Fruit fly (Drosophila melanogaster) whole organism, adult: ENCODE data around the gene CG31937.

ENCODE experiments used
- CG14711 ChIP-seq: fragments of 200-800 bp; sonication (Bioruptor generic); optimal IDR thresholded peaks from 2 replicates; lab custom pipeline; 2018; ENCODE audit warnings: missing biosample characterization, mild to moderate bottlenecking, missing genetic modification characterization, moderate library complexity
- CG7101 ChIP-seq: fragments of 200-800 bp; sonication (Bioruptor generic); optimal IDR thresholded peaks from 2 replicates; lab custom pipeline; 2018; ENCODE audit warnings: missing biosample characterization, mild to moderate bottlenecking, missing genetic modification characterization, moderate library complexity
- Mnt ChIP-seq: fragments of 200-800 bp; sonication (Bioruptor generic); optimal IDR thresholded peaks from 2 replicates; lab custom pipeline; 2016; ENCODE audit warnings: missing biosample characterization, mild to moderate bottlenecking, missing genetic modification characterization
- bab1 ChIP-seq: fragments of 200-800 bp; sonication (Bioruptor generic); optimal IDR thresholded peaks from 3 replicates; lab custom pipeline; 2019; ENCODE audit warnings: missing biosample characterization, mild to moderate bottlenecking, missing genetic modification characterization, moderate library complexity
- ovo ChIP-seq: fragments of 200-800 bp; sonication (Bioruptor generic); optimal IDR thresholded peaks from 2 replicates; lab custom pipeline; 2016; ENCODE audit warnings: missing biosample characterization, missing genetic modification characterization
- pad ChIP-seq: fragments of 200-800 bp; sonication (Bioruptor generic); optimal IDR thresholded peaks from 3 replicates; lab custom pipeline; 2017; ENCODE audit warnings: missing biosample characterization, missing genetic modification characterization, mild to moderate bottlenecking, moderate library complexity, missing genetic modification reagents
- tj ChIP-seq: fragments of 200-800 bp; sonication (Bioruptor generic); optimal IDR thresholded peaks from 3 replicates; lab custom pipeline; 2017; ENCODE audit warnings: missing biosample characterization, mild to moderate bottlenecking, missing genetic modification characterization, moderate library complexity
- toe ChIP-seq: fragments of 200-800 bp; sonication (Bioruptor generic); optimal IDR thresholded peaks from 2 replicates; lab custom pipeline; 2016; ENCODE audit warnings: missing biosample characterization, missing genetic modification characterization

DNA sequence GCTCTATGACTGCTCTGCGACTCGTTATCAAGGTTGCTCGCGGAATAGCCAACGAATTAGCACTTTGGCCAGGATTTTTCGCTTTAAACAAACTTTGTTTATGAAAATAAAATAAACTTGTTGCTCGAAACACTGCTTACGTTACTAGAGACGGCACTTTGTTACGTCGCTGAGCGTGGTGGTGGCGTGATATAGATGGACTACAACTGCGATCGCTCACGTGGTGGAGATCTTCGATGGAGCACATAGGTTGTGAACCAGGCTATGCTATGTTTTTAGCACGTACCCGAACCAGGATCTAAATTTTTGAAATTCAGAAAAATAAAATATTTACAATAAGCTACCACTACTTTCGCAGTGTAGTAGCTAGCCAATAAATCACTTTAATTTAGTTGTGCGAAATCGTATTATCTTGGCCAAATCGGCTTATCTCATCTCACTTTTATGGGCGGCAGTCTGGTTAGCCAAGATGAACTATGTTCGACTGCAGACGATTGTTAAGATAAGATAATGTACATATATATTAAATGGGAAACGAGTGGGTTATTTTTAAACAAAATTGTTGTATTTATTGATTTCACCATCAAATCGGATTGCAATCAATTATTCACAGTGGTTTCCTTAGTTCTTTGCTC is 13.9 kb upstream of the CG31937 start, which contains the start of gene frtz:
- TF ChIP-seq bab1 (GFP tag; lab: Kevin White, UChicago) (peak; percentile 38), toe (GFP tag; lab: Kevin White, UChicago) (no peak), Mnt (peak; percentile 39), CG14711 (tag; lab: Kevin White, UChicago) (no peak), pad (GFP tag; lab: Kevin White, UChicago) (no peak), tj (GFP tag; lab: Kevin White, UChicago) (no peak), CG7101 (tag; lab: Kevin White, UChicago) (no peak), ovo (GFP tag; lab: Kevin White, UChicago) (no peak)
